Worm (Caenorhabditis elegans) whole organism, mixed stage, embryonic: ENCODE results near the gene ZK262.20.
A peak's percentile ranks its signal among the peaks of the same experiment; 100 is the strongest.
"Not testable (repeated sequence)": the region's sequence is repeated elsewhere in the genome, so short reads cannot be mapped to it uniquely, and the experiment has no call there.

Experiments
- M03D4.4 ChIP-seq: sonication (generic microtip); optimal IDR thresholded peaks from 2 replicates; lab custom pipeline; 2017; ENCODE audit warnings: mild to moderate bottlenecking, missing genetic modification characterization, missing compliant biosample characterization
- bed-3 ChIP-seq: fragments of 200-800 bp; sonication (Bioruptor generic); optimal IDR thresholded peaks from 3 replicates; lab custom pipeline; 2018; ENCODE audit warnings: mild to moderate bottlenecking, missing genetic modification characterization, moderate library complexity, missing compliant biosample characterization
- ceh-43 ChIP-seq: fragments of 200-800 bp; sonication (Bioruptor generic); optimal IDR thresholded peaks from 2 replicates; lab custom pipeline; 2018; ENCODE audit warnings: mild to moderate bottlenecking, missing genetic modification characterization, moderate library complexity, missing compliant biosample characterization
- ceh-83 ChIP-seq: fragments of 200-800 bp; sonication (Bioruptor generic); optimal IDR thresholded peaks from 2 replicates; lab custom pipeline; 2018; ENCODE audit warnings: mild to moderate bottlenecking, missing genetic modification characterization, missing compliant biosample characterization
- ces-1 ChIP-seq: fragments of 150-350 bp; optimal IDR thresholded peaks from 2 replicates; lab custom pipeline; 2014; ENCODE audit warnings: missing biosample characterization, missing genetic modification reagents, missing genetic modification characterization
- cnd-1 ChIP-seq: fragments of 200-800 bp; sonication (Bioruptor generic); optimal IDR thresholded peaks from 2 replicates; lab custom pipeline; 2018; ENCODE audit warnings: mild to moderate bottlenecking, missing genetic modification characterization, missing compliant biosample characterization
- drap-1 ChIP-seq: fragments of 200-800 bp; sonication (Bioruptor generic); optimal IDR thresholded peaks from 3 replicates; lab custom pipeline; 2018; ENCODE audit warnings: mild to moderate bottlenecking, missing genetic modification characterization, missing compliant biosample characterization
- elt-1 ChIP-seq: sonication (generic microtip); optimal IDR thresholded peaks from 2 replicates; lab custom pipeline; 2017; ENCODE audit warnings: missing genetic modification characterization, mild to moderate bottlenecking, missing compliant biosample characterization, antibody characterized with exemption, moderate library complexity, borderline replicate concordance; ENCODE audit not compliant: insufficient read depth
- elt-3 ChIP-seq: fragments of 150-350 bp; optimal IDR thresholded peaks from 2 replicates; lab custom pipeline; 2014; ENCODE audit warnings: missing biosample characterization, missing genetic modification characterization
- flh-1 ChIP-seq: fragments of 200-800 bp; sonication (Bioruptor generic); optimal IDR thresholded peaks from 2 replicates; lab custom pipeline; 2018; ENCODE audit warnings: mild to moderate bottlenecking, missing genetic modification characterization, moderate library complexity, missing compliant biosample characterization
- ham-2 ChIP-seq: fragments of 200-800 bp; sonication (Bioruptor generic); optimal IDR thresholded peaks from 2 replicates; lab custom pipeline; 2018; ENCODE audit warnings: mild to moderate bottlenecking, missing genetic modification characterization, missing compliant biosample characterization
- hlh-1 ChIP-seq: fragments of 150-350 bp; optimal IDR thresholded peaks from 2 replicates; lab custom pipeline; 2014; ENCODE audit warnings: missing biosample characterization, missing genetic modification reagents, missing genetic modification characterization
- lin-13 ChIP-seq: fragments of 150-350 bp; optimal IDR thresholded peaks from 2 replicates; lab custom pipeline; 2014; ENCODE audit warnings: missing biosample characterization, missing genetic modification characterization
- lin-32 ChIP-seq: fragments of 200-800 bp; sonication (Bioruptor generic); optimal IDR thresholded peaks from 2 replicates; lab custom pipeline; 2018; ENCODE audit warnings: mild to moderate bottlenecking, missing genetic modification characterization, missing compliant biosample characterization
- lsy-2 ChIP-seq: fragments of 150-350 bp; optimal IDR thresholded peaks from 2 replicates; lab custom pipeline; 2014; ENCODE audit warnings: missing biosample characterization, missing genetic modification characterization
- mab-5 ChIP-seq: fragments of 150-350 bp; optimal IDR thresholded peaks from 2 replicates; lab custom pipeline; 2014; ENCODE audit warnings: missing biosample characterization, missing genetic modification characterization
- mls-2 ChIP-seq: sonication (generic microtip); optimal IDR thresholded peaks from 2 replicates; lab custom pipeline; 2016; ENCODE audit warnings: mild to moderate bottlenecking, missing genetic modification characterization, moderate library complexity, missing compliant biosample characterization
- nhr-12 ChIP-seq: fragments of 150-350 bp; optimal IDR thresholded peaks from 2 replicates; lab custom pipeline; 2014; ENCODE audit warnings: missing biosample characterization, missing genetic modification characterization
- nhr-237 ChIP-seq: fragments of 150-350 bp; optimal IDR thresholded peaks from 2 replicates; lab custom pipeline; 2014; ENCODE audit warnings: missing biosample characterization, missing genetic modification characterization
- nhr-28 ChIP-seq: fragments of 150-350 bp; optimal IDR thresholded peaks from 2 replicates; lab custom pipeline; 2014; ENCODE audit warnings: missing biosample characterization, missing genetic modification characterization
- nhr-76 ChIP-seq: sonication (generic microtip); optimal IDR thresholded peaks from 2 replicates; lab custom pipeline; 2017; ENCODE audit warnings: missing biosample characterization, missing genetic modification characterization
- pha-4 ChIP-seq: fragments of 150-350 bp; optimal IDR thresholded peaks from 2 replicates; lab custom pipeline; 2018; ENCODE audit warnings: missing biosample characterization, missing genetic modification reagents, missing genetic modification characterization
- sem-2 ChIP-seq: fragments of 200-800 bp; sonication (Bioruptor generic); optimal IDR thresholded peaks from 2 replicates; lab custom pipeline; 2018; ENCODE audit warnings: mild to moderate bottlenecking, missing genetic modification characterization, missing compliant biosample characterization
- sptf-1 ChIP-seq: sonication (generic microtip); optimal IDR thresholded peaks from 2 replicates; lab custom pipeline; 2017; ENCODE audit warnings: mild to moderate bottlenecking, missing genetic modification characterization, moderate library complexity, missing compliant biosample characterization
- tbx-8 ChIP-seq: fragments of 200-800 bp; sonication (Bioruptor generic); optimal IDR thresholded peaks from 2 replicates; lab custom pipeline; 2018; ENCODE audit warnings: mild to moderate bottlenecking, missing genetic modification characterization, moderate library complexity, missing compliant biosample characterization
- unc-120 ChIP-seq: sonication (generic microtip); optimal IDR thresholded peaks from 2 replicates; lab custom pipeline; 2017; ENCODE audit warnings: missing genetic modification characterization, missing compliant biosample characterization; ENCODE audit not compliant: poor library complexity, severe bottlenecking
- unc-39 ChIP-seq: fragments of 150-350 bp; optimal IDR thresholded peaks from 2 replicates; lab custom pipeline; 2014; ENCODE audit warnings: missing biosample characterization, missing genetic modification characterization
- zip-8 ChIP-seq: fragments of 150-350 bp; optimal IDR thresholded peaks from 2 replicates; lab custom pipeline; 2014; ENCODE audit warnings: missing biosample characterization, missing genetic modification characterization

ZK262.20 gene

ce11 chrV:18468097-18468496, 33.2 kb upstream of the ZK262.20 start, which contains the start of gene ZK228.13:
Gene ZK228.13, minus strand, starts transcription at chrV:18468197.
- TF ChIP-seq pha-4 (tag; lab: Kevin White, UChicago) (no peak), lin-32 (GFP tag; lab: Kevin White, UChicago) (no peak)

DNA sequence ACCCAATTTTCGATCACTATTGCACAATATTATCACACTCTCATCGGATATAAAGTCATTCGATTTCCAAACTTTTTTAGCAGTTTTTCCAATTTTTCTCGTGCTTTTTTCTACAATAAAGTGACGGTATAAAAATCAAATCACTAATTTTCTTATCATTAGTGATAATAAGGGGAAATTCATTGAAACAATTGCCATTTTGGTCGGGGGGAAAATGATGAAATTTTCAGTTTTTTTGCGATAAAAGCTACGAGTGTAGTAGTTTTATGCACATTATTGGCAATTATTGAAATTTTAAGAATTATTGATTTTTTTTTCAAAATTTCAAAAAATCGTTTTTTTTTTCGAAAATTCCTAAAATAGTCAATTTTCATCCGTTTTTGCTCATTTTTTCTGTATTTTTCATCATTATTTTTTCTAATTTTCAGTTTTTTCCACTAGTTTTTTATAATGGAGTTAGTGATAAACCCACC, 27.5 kb upstream of the ZK262.20 start, which contains the start of gene ZK228.4:
ZK228.4 (plus strand) TSS at position 423 of the 473 bp plus-strand sequence.
- no peak for TF ChIP-seq nhr-28
- TF ChIP-seq mls-2 (tag; lab: Kevin White, UChicago): no peak
- no peak for TF ChIP-seq flh-1
- no peak for TF ChIP-seq lsy-2
- TF ChIP-seq, all 35 proteins: peak for 0

- peak; percentile 21 for TF ChIP-seq elt-1 (tag; lab: Kevin White, UChicago)
- TF ChIP-seq tbx-8: no peak
- TF ChIP-seq elt-3 (tag; lab: Kevin White, UChicago): no peak
- TF ChIP-seq lin-13 (tag; lab: Kevin White, UChicago): no peak
- no peak for TF ChIP-seq hlh-1 (tag; lab: Kevin White, UChicago)
- no peak for TF ChIP-seq ceh-83
Measured at ce11 chrV:18461200-18461728, 26.4 kb upstream of the ZK262.20 start, which contains the start of gene ZK228.3. Gene ZK228.3, minus strand, starts transcription at chrV:18461250.

DNA sequence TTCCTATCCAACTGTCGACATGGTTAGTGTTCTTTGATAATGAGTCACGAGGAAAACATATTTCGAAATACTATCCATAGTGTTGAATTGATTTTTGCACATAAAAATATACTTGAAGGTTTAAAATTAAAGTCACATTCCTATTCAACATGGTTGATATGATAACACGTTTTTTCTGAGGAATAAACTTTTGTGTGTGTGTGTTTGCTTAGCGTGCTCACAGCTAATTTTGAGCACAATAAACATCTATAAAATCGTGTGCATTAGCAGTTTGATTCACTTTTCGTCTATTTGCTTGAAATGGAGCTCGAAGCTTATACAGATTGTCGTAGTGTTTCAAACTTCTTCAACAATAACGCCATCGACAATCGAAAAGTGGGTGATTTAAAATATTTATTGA, 21.7 kb upstream of the ZK262.20 start, which contains the start of gene ZK228.10:
ZK228.10 (plus strand) TSS at position 301 of the 400 bp plus-strand sequence.
- no peak for TF ChIP-seq bed-3 (GFP tag; lab: Kevin White, UChicago)
- no peak for TF ChIP-seq lsy-2
- TF ChIP-seq ces-1 (GFP tag; lab: Kevin White, UChicago): no peak
- TF ChIP-seq nhr-12 (tag; lab: Kevin White, UChicago): no peak
- no peak for TF ChIP-seq unc-39 (tag; lab: Kevin White, UChicago)
- no peak for TF ChIP-seq sptf-1 (tag; lab: Kevin White, UChicago)
- no peak for TF ChIP-seq nhr-28
- TF ChIP-seq tbx-8: no peak
- TF ChIP-seq ham-2 (GFP tag; lab: Kevin White, UChicago): no peak

- no peak for TF ChIP-seq nhr-12 (tag; lab: Kevin White, UChicago)
- TF ChIP-seq hlh-1 (tag; lab: Kevin White, UChicago): no peak
- no peak for TF ChIP-seq mls-2 (tag; lab: Kevin White, UChicago)
- TF ChIP-seq ceh-43 (GFP tag; lab: Kevin White, UChicago): no peak
- TF ChIP-seq elt-1 (tag; lab: Kevin White, UChicago): no peak
- TF ChIP-seq lin-13 (tag; lab: Kevin White, UChicago): no peak
- no peak for TF ChIP-seq sem-2 (GFP tag; lab: Kevin White, UChicago)
- TF ChIP-seq nhr-76: no peak
- no peak for TF ChIP-seq zip-8 (tag; lab: Kevin White, UChicago)
- TF ChIP-seq ceh-83: no peak
- no peak for TF ChIP-seq bed-3 (GFP tag; lab: Kevin White, UChicago)
- TF ChIP-seq unc-120 (tag; lab: Kevin White, UChicago): no peak
- TF ChIP-seq elt-3 (tag; lab: Kevin White, UChicago): no peak
- no peak for TF ChIP-seq mab-5 (tag; lab: Kevin White, UChicago)
- TF ChIP-seq flh-1: no peak
- TF ChIP-seq M03D4.4 (tag; lab: Kevin White, UChicago): no peak
- TF ChIP-seq drap-1 (GFP tag; lab: Kevin White, UChicago): no peak
- no peak for TF ChIP-seq lin-32 (GFP tag; lab: Kevin White, UChicago)
- no peak for TF ChIP-seq cnd-1
- no peak for TF ChIP-seq nhr-237 (tag; lab: Kevin White, UChicago)
Measured at ce11 chrV:18444118-18444517, 9.3 kb upstream of the ZK262.20 start, which contains the start of gene ZK228.1. Gene ZK228.1, plus strand, starts transcription at chrV:18444418.

DNA sequence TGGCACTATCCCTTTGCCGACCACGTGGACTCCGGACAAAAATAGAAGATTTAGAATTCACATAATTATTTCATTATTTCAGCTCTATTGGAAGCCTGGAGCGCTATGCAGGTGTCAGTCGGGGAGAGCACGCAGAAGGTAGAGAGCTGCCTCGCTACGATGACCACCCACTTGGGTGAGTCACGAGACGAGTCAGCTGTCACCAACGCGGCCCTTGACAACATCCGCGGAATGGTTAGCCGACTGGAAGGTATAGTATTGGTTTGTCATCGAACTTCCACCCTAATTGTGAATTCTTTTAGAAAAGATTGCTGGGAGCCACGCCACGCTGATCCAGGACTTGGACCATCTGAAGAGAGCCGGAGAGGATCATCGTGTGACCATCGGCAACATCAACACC, 4.6 kb upstream of the ZK262.20 start, which contains the start of gene ZK262.9:
ZK262.9 (plus strand) TSS at position 301 of the 400 bp plus-strand sequence.
- TF ChIP-seq pha-4 (tag; lab: Kevin White, UChicago); drap-1 (GFP tag; lab: Kevin White, UChicago); elt-1 (tag; lab: Kevin White, UChicago): not testable (repeated sequence)
